Worm (Caenorhabditis elegans) whole organism, young adult: ENCODE data around the gene acdh-9.

Source experiments
- F39B2.1 ChIP-seq: fragments of 200-800 bp; sonication (Bioruptor generic); IDR thresholded peaks from 2 replicates; pipeline ENCODE4 v1.3.6; 2022; ENCODE audit warnings: missing genetic modification reagents, missing genetic modification characterization, missing compliant biosample characterization
- bed-2 ChIP-seq: fragments of 200-800 bp; sonication (Bioruptor generic); IDR thresholded peaks from 2 replicates; pipeline ENCODE4 v1.3.6; 2022; ENCODE audit warnings: missing genetic modification reagents, missing genetic modification characterization, missing compliant biosample characterization
- fkh-3 ChIP-seq: sonication (generic microtip); optimal IDR thresholded peaks from 2 replicates; lab custom pipeline; 2016; ENCODE audit warnings: mild to moderate bottlenecking, missing genetic modification characterization, missing compliant biosample characterization
- him-1 ChIP-seq: sonication (generic microtip); optimal IDR thresholded peaks from 2 replicates; lab custom pipeline; 2016; ENCODE audit warnings: missing genotype, missing genetic modification reagents, missing genetic modification characterization, missing compliant biosample characterization
- let-526 ChIP-seq: fragments of 200-800 bp; sonication (Bioruptor generic); IDR thresholded peaks from 2 replicates; pipeline ENCODE4 v1.3.6; 2022; ENCODE audit warnings: missing genetic modification reagents, missing genetic modification characterization, missing compliant biosample characterization
- lin-35 ChIP-seq, 3 experiments: fragments of 150-350 bp in 2 of 3; sonication (generic microtip) in 1 of 3; optimal IDR thresholded peaks; 2 replicates each; lab custom pipeline; 2014 to 2018; ENCODE audit warnings: missing biosample characterization in 3 of 3, missing genetic modification characterization in 3 of 3, missing genetic modification reagents in 3 of 3
- snpc-1.1 ChIP-seq: sonication (generic microtip); optimal IDR thresholded peaks from 2 replicates; lab custom pipeline; 2017; ENCODE audit warnings: missing genetic modification characterization, mild to moderate bottlenecking, missing compliant biosample characterization, antibody characterized with exemption, moderate library complexity, missing genotype, missing genetic modification reagents; ENCODE audit not compliant: insufficient read depth
- snpc-1.3 ChIP-seq: sonication (generic microtip); optimal IDR thresholded peaks from 2 replicates; lab custom pipeline; 2017; ENCODE audit warnings: missing genetic modification characterization, mild to moderate bottlenecking, missing compliant biosample characterization, antibody characterized with exemption, moderate library complexity, missing genotype, missing genetic modification reagents; ENCODE audit not compliant: insufficient read depth
- tbp1 ChIP-seq: fragments of 200-800 bp; sonication (Bioruptor generic); optimal IDR thresholded peaks from 2 replicates; lab custom pipeline; 2018; ENCODE audit warnings: mild to moderate bottlenecking, missing genetic modification characterization, missing compliant biosample characterization
- zim-3 ChIP-seq: sonication (generic microtip); optimal IDR thresholded peaks from 2 replicates; lab custom pipeline; 2017; ENCODE audit warnings: mild to moderate bottlenecking, missing genetic modification characterization, moderate library complexity, missing compliant biosample characterization
- ztf-25 ChIP-seq: fragments of 200-800 bp; sonication (Bioruptor generic); IDR thresholded peaks from 2 replicates; pipeline ENCODE4 v1.3.6; 2022; ENCODE audit warnings: missing genetic modification reagents, missing genetic modification characterization, missing compliant biosample characterization
- ztf-6 ChIP-seq: fragments of 200-800 bp; sonication (Bioruptor generic); IDR thresholded peaks from 2 replicates; pipeline ENCODE4 v1.3.6; 2022; ENCODE audit warnings: missing genetic modification reagents, missing genetic modification characterization, missing compliant biosample characterization

Gene acdh-9

DNA sequence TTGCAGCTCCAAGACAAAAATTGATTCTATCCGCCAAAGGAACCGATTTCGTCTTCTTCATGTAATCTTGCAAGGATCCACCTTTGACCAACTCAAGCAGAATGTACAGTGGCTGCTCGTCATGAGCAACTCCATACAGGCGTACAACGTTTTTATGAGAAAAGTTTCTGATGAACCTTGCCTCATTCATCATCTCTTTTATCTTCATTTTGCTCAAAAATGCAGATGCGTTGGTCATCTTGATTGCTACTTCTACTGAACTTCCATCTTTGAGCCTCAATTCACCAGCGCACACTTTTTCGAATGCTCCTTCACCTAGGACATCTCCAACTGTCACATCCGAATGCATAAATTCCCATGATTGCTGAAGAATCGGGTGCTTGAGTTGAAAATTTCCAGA, 51.5 kb downstream of the acdh-9 start:
- no peak for TF ChIP-seq snpc-1.1 (tag; lab: Kevin White, UChicago)
- no peak for TF ChIP-seq F39B2.1
- no peak for TF ChIP-seq ztf-25 (GFP tag; lab: Robert Waterston, UW)
- no peak for TF ChIP-seq ztf-6 (GFP tag; lab: Robert Waterston, UW)
- TF ChIP-seq zim-3 (tag; lab: Kevin White, UChicago) = no peak
- TF ChIP-seq lin-35 (GFP tag; optimal IDR thresholded peaks at IDR 0.05; lab: Kevin White, UChicago) = no peak
- TF ChIP-seq let-526 = no peak
- no peak for TF ChIP-seq snpc-1.3 (tag; lab: Kevin White, UChicago)
- no peak for TF ChIP-seq bed-2 (GFP tag; lab: Robert Waterston, UW)
- no peak for TF ChIP-seq fkh-3 (tag; lab: Kevin White, UChicago)
- no peak for TF ChIP-seq tbp1
- no peak for TF ChIP-seq him-1 (tag; lab: Kevin White, UChicago)
